Worm (Caenorhabditis elegans) whole organism, late embryonic: ENCODE results near the gene srgp-1.

Source experiments
- C08G9.2 ChIP-seq: sonication (generic microtip); optimal IDR thresholded peaks from 2 replicates; lab custom pipeline; 2016; ENCODE audit warnings: mild to moderate bottlenecking, missing genetic modification characterization, moderate library complexity, missing compliant biosample characterization
- C38D4.7 ChIP-seq: fragments of 200-800 bp; sonication (Bioruptor generic); optimal IDR thresholded peaks from 2 replicates; lab custom pipeline; 2018; ENCODE audit warnings: mild to moderate bottlenecking, missing genetic modification characterization, moderate library complexity, missing compliant biosample characterization
- F13H6.1 ChIP-seq: sonication (generic microtip); optimal IDR thresholded peaks from 2 replicates; lab custom pipeline; 2016; ENCODE audit warnings: missing genetic modification characterization, missing compliant biosample characterization
- K02D7.2 ChIP-seq: sonication (generic microtip); optimal IDR thresholded peaks from 2 replicates; lab custom pipeline; 2017; ENCODE audit warnings: mild to moderate bottlenecking, missing genetic modification characterization, missing compliant biosample characterization
- K09A11.1 ChIP-seq: sonication (generic microtip); optimal IDR thresholded peaks from 2 replicates; lab custom pipeline; 2017; ENCODE audit warnings: antibody characterized with exemption, mild to moderate bottlenecking, missing genetic modification characterization, missing compliant biosample characterization; ENCODE audit not compliant: insufficient read depth
- T23F11.4 ChIP-seq: fragments of 200-800 bp; sonication (Bioruptor generic); optimal IDR thresholded peaks from 2 replicates; lab custom pipeline; 2018; ENCODE audit warnings: mild to moderate bottlenecking, missing genetic modification characterization, missing compliant biosample characterization
- ahr-1 ChIP-seq: sonication (generic microtip); optimal IDR thresholded peaks from 2 replicates; lab custom pipeline; 2016; ENCODE audit warnings: missing genetic modification characterization, missing compliant biosample characterization
- ceh-19 ChIP-seq: fragments of 200-800 bp; sonication (Bioruptor generic); optimal IDR thresholded peaks from 2 replicates; lab custom pipeline; 2018; ENCODE audit warnings: mild to moderate bottlenecking, missing genetic modification characterization, missing compliant biosample characterization
- ceh-2 ChIP-seq: sonication (generic microtip); optimal IDR thresholded peaks from 2 replicates; lab custom pipeline; 2016; ENCODE audit warnings: missing genotype, missing genetic modification characterization, missing compliant biosample characterization
- ceh-30 ChIP-seq: fragments of 150-350 bp; optimal IDR thresholded peaks from 2 replicates; lab custom pipeline; 2014; ENCODE audit warnings: missing biosample characterization, missing genetic modification characterization
- ceh-31 ChIP-seq: sonication (generic microtip); optimal IDR thresholded peaks from 2 replicates; lab custom pipeline; 2016; ENCODE audit warnings: missing genetic modification characterization, missing compliant biosample characterization
- ceh-34 ChIP-seq: sonication (generic microtip); optimal IDR thresholded peaks from 2 replicates; lab custom pipeline; 2016; ENCODE audit warnings: mild to moderate bottlenecking, missing genetic modification characterization, missing compliant biosample characterization
- ceh-45 ChIP-seq: fragments of 200-800 bp; sonication (Bioruptor generic); IDR thresholded peaks from 2 replicates; pipeline ENCODE4 v1.3.6; 2022; ENCODE audit warnings: missing genetic modification reagents, missing genetic modification characterization, missing compliant biosample characterization
- ceh-48 ChIP-seq: sonication (generic microtip); optimal IDR thresholded peaks from 2 replicates; lab custom pipeline; 2016; ENCODE audit warnings: missing genetic modification characterization, inconsistent platforms, missing compliant biosample characterization
- ceh-6 ChIP-seq: fragments of 200-800 bp; sonication (Bioruptor generic); optimal IDR thresholded peaks from 2 replicates; lab custom pipeline; 2018; ENCODE audit warnings: mild to moderate bottlenecking, missing genetic modification characterization, missing compliant biosample characterization
- ceh-9 ChIP-seq: sonication (generic microtip); optimal IDR thresholded peaks from 2 replicates; lab custom pipeline; 2016; ENCODE audit warnings: mild to moderate bottlenecking, missing genetic modification characterization, inconsistent platforms, missing compliant biosample characterization
- dmd-4 ChIP-seq: sonication (generic microtip); optimal IDR thresholded peaks from 2 replicates; lab custom pipeline; 2016; ENCODE audit warnings: borderline replicate concordance, missing genetic modification characterization, missing compliant biosample characterization
- dve-1 ChIP-seq: sonication (generic microtip); optimal IDR thresholded peaks from 2 replicates; lab custom pipeline; 2017; ENCODE audit warnings: antibody characterized with exemption, mild to moderate bottlenecking, missing genetic modification characterization, missing compliant biosample characterization
- elt-2 ChIP-seq: sonication (generic microtip); optimal IDR thresholded peaks from 2 replicates; lab custom pipeline; 2016; ENCODE audit warnings: missing genetic modification reagents, missing genetic modification characterization, missing compliant biosample characterization
- ets-4 ChIP-seq: sonication (generic microtip); optimal IDR thresholded peaks from 2 replicates; lab custom pipeline; 2016; ENCODE audit warnings: missing genetic modification characterization, missing compliant biosample characterization
- eyg-1 ChIP-seq: sonication (generic microtip); optimal IDR thresholded peaks from 2 replicates; lab custom pipeline; 2016; ENCODE audit warnings: missing genotype, missing genetic modification characterization, missing compliant biosample characterization
- fax-1 ChIP-seq: sonication (generic microtip); optimal IDR thresholded peaks from 2 replicates; lab custom pipeline; 2016; ENCODE audit warnings: missing genotype, missing genetic modification characterization, missing compliant biosample characterization
- fkh-10 ChIP-seq: fragments of 150-350 bp; optimal IDR thresholded peaks from 2 replicates; lab custom pipeline; 2014; ENCODE audit warnings: missing biosample characterization, missing genetic modification reagents, missing genetic modification characterization
- fkh-6 ChIP-seq: sonication (generic microtip); optimal IDR thresholded peaks from 2 replicates; lab custom pipeline; 2016; ENCODE audit warnings: missing genetic modification characterization, missing compliant biosample characterization
- hlh-13 ChIP-seq: fragments of 200-800 bp; sonication (Bioruptor generic); optimal IDR thresholded peaks from 2 replicates; lab custom pipeline; 2018; ENCODE audit warnings: mild to moderate bottlenecking, missing genetic modification characterization, missing compliant biosample characterization
- hlh-30 ChIP-seq: sonication (generic microtip); optimal IDR thresholded peaks from 2 replicates; lab custom pipeline; 2017; ENCODE audit warnings: antibody characterized with exemption, missing genetic modification characterization, missing compliant biosample characterization; ENCODE audit not compliant: insufficient read depth
- hlh-6 ChIP-seq: sonication (generic microtip); optimal IDR thresholded peaks from 2 replicates; lab custom pipeline; 2016; ENCODE audit warnings: missing genotype, missing genetic modification characterization, missing compliant biosample characterization
- lim-6 ChIP-seq: sonication (generic microtip); optimal IDR thresholded peaks from 2 replicates; lab custom pipeline; 2016; ENCODE audit warnings: missing genetic modification characterization, missing compliant biosample characterization
- nhr-11 ChIP-seq: fragments of 150-350 bp; optimal IDR thresholded peaks from 2 replicates; lab custom pipeline; 2014; ENCODE audit warnings: missing biosample characterization, missing genetic modification characterization
- npax-4 ChIP-seq: sonication (generic microtip); optimal IDR thresholded peaks from 2 replicates; lab custom pipeline; 2016; ENCODE audit warnings: missing genetic modification characterization, missing compliant biosample characterization
- odd-2 ChIP-seq: sonication (generic microtip); optimal IDR thresholded peaks from 2 replicates; lab custom pipeline; 2017; ENCODE audit warnings: antibody characterized with exemption, mild to moderate bottlenecking, missing genetic modification characterization, missing compliant biosample characterization
- pag-3 ChIP-seq: sonication (generic microtip); optimal IDR thresholded peaks from 2 replicates; lab custom pipeline; 2016; ENCODE audit warnings: missing compliant biosample characterization, missing genetic modification characterization, borderline replicate concordance
- pat-9 ChIP-seq: fragments of 200-800 bp; sonication (Bioruptor generic); optimal IDR thresholded peaks from 2 replicates; lab custom pipeline; 2018; ENCODE audit warnings: mild to moderate bottlenecking, missing genetic modification characterization, moderate library complexity, missing compliant biosample characterization
- pha-4 ChIP-seq: fragments of 150-350 bp; optimal IDR thresholded peaks from 2 replicates; lab custom pipeline; 2018; ENCODE audit warnings: missing biosample characterization, missing genetic modification reagents, missing genetic modification characterization
- pqm-1 ChIP-seq: sonication (generic microtip); optimal IDR thresholded peaks from 2 replicates; lab custom pipeline; 2016; ENCODE audit warnings: missing genetic modification characterization, missing compliant biosample characterization
- rnt-1 ChIP-seq: sonication (generic microtip); optimal IDR thresholded peaks from 2 replicates; lab custom pipeline; 2016; ENCODE audit warnings: missing genetic modification characterization, missing compliant biosample characterization
- sox-2 ChIP-seq: fragments of 200-800 bp; sonication (Bioruptor generic); IDR thresholded peaks from 2 replicates; pipeline ENCODE4 v1.3.6; 2022; ENCODE audit warnings: missing genetic modification reagents, missing genetic modification characterization, missing compliant biosample characterization
- sox-4 ChIP-seq: sonication (generic microtip); optimal IDR thresholded peaks from 2 replicates; lab custom pipeline; 2017; ENCODE audit warnings: mild to moderate bottlenecking, missing genetic modification characterization, inconsistent platforms, missing compliant biosample characterization
- tbx-7 ChIP-seq: sonication (generic microtip); optimal IDR thresholded peaks from 2 replicates; lab custom pipeline; 2016; ENCODE audit warnings: missing genotype, missing genetic modification characterization, missing compliant biosample characterization
- ttx-3 ChIP-seq: sonication (generic microtip); optimal IDR thresholded peaks from 2 replicates; lab custom pipeline; 2016; ENCODE audit warnings: missing genetic modification reagents, missing genetic modification characterization, missing compliant biosample characterization
- unc-3 ChIP-seq, 2 experiments: fragments of 200-800 bp in 1 of 2; sonication (Bioruptor generic) in 1 of 2; sonication (generic microtip) in 1 of 2; conservative IDR thresholded peaks in 1 of 2; optimal IDR thresholded peaks in 1 of 2; 2 replicates each; pipeline versions ENCODE4 v1.3.6 to Lab custom; 2016 to 2022; ENCODE audit warnings: missing compliant biosample characterization in 2 of 2, missing genetic modification characterization in 2 of 2, missing genetic modification reagents in 1 of 2
- unc-42 ChIP-seq: sonication (generic microtip); optimal IDR thresholded peaks from 2 replicates; lab custom pipeline; 2016; ENCODE audit warnings: missing genotype, missing genetic modification characterization, missing compliant biosample characterization
- unc-55 ChIP-seq: sonication (generic microtip); optimal IDR thresholded peaks from 2 replicates; lab custom pipeline; 2017; ENCODE audit warnings: missing biosample characterization, missing genetic modification reagents, missing genetic modification characterization
- unc-86 ChIP-seq: sonication (generic microtip); optimal IDR thresholded peaks from 2 replicates; lab custom pipeline; 2016; ENCODE audit warnings: missing genetic modification characterization, missing compliant biosample characterization
- ztf-16 ChIP-seq: sonication (generic microtip); optimal IDR thresholded peaks from 2 replicates; lab custom pipeline; 2017; ENCODE audit warnings: missing genetic modification characterization, missing compliant biosample characterization

Gene srgp-1

DNA sequence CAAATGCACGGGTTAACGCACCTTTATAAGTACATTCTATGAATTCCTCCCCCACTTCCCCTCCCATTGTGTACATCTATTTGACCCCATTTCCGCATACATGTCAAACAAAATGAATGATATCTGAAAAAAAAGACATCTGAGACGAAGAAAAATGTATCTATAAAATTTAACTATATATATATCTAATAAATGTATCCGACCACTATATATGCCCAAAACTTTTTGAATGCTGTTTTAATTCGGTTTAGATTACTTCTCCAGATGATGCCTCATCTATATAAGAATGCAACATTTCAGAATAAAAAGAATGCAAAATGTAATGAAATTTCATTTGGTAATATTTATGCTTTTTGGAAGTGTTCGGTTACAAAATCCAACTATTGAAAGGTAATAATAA is 8.2 kb downstream of the srgp-1 start, which contains the start of gene rib-1:
TSS of gene rib-1 (plus strand) at position 301 of the 400 bp plus-strand sequence.
- TF ChIP-seq ets-4 (tag; lab: Kevin White, UChicago) (no peak), C08G9.2 (tag; lab: Kevin White, UChicago) (no peak), sox-2 (no peak), ceh-19 (no peak), ceh-31 (tag; lab: Kevin White, UChicago) (no peak), pqm-1 (no peak), rnt-1 (tag; lab: Kevin White, UChicago) (no peak)

DNA sequence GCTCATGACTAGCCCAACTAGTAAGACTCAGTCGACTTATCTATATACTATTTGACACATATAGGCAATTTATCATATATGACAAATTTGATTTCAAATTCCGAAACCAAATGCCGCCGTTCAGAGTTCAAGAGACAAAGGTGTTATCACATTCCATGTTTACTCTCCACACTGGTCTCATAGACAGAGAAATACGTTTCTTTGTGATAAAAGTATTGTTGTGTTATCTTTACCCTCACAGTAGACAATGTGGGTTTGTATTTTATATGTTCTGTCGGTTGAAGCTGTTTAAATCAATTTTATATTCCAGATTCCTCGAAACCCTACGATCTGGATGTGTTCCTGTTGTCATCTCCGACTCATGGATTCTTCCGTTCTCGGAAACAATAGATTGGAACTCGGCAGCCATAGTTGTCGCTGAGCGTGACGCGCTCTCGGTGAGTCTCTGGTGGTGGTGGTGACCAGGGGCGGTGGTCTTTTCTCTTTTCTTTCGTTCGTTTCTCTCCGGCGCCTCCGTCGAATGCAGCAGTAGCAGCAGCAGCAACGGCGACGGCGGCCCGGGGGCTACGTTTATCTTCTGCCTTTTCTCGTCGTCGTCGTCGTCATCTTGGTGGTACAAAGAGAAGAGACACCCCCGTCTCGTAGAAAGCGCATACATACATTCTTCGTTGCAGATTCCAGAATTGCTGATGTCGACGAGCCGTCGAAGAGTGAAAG is 12.3 kb downstream of the srgp-1 start:
- TF ChIP-seq hlh-6 (tag; lab: Kevin White, UChicago) (no peak), ceh-45 (GFP tag; lab: Robert Waterston, UW) (no peak), fkh-10 (GFP tag; lab: Kevin White, UChicago) (no peak), tbx-7 (tag; lab: Kevin White, UChicago) (no peak), fax-1 (tag; lab: Kevin White, UChicago) (no peak), ceh-6 (GFP tag; lab: Kevin White, UChicago) (no peak), ceh-31 (tag; lab: Kevin White, UChicago) (peak; percentile 25), hlh-30 (tag; lab: Kevin White, UChicago) (no peak), elt-2 (tag; lab: Kevin White, UChicago) (peak; percentile 75), rnt-1 (tag; lab: Kevin White, UChicago) (no peak)

DNA sequence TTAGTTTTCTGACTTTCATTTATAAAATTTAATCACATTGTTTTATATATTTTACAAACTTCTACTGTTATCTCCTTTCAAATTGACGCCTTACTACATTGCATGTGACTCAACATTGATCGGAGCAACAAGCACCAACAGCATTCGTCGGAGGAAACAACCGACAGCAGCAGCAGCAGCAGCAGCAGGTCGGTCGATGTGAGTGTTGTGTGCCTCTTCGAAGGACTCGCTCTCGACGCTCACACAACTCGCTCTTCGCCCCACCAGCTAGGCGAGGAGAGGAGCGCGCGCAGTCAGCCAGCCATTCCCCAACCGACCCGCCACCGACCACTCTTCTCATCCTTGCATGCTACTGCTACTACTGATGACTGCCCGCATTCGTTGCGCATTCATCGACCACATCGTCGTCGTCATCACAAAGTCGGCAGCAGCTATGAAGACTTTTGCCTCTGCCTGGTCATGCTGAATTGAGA is 13.6 kb downstream of the srgp-1 start, which contains the start of gene F12F6.1:
TSS of gene F12F6.1 (plus strand) at position 51 of the 473 bp plus-strand sequence.
- no peak for TF ChIP-seq pha-4
- no peak for TF ChIP-seq ets-4 (tag; lab: Kevin White, UChicago)
- TF ChIP-seq ceh-45 (GFP tag; lab: Robert Waterston, UW) = 0 out of 2 replicates have a peak, but pooled peaks have one; percentile 37
- TF ChIP-seq F13H6.1 (tag; lab: Kevin White, UChicago) = no peak
- peak; percentile 48 for TF ChIP-seq ceh-31 (tag; lab: Kevin White, UChicago)
- no peak for TF ChIP-seq ceh-19
- TF ChIP-seq T23F11.4 (GFP tag; lab: Kevin White, UChicago) = peak; percentile 31
- no peak for TF ChIP-seq ahr-1 (tag; lab: Kevin White, UChicago)
- TF ChIP-seq unc-3 (GFP tag; conservative IDR thresholded peaks at IDR 0.05; lab: Robert Waterston, UW) = no peak
- no peak for TF ChIP-seq unc-3 (tag; optimal IDR thresholded peaks at IDR 0.05; lab: Kevin White, UChicago)
- TF ChIP-seq K09A11.1 = no peak
- no peak for TF ChIP-seq fkh-10 (GFP tag; lab: Kevin White, UChicago)
- TF ChIP-seq dve-1 (tag; lab: Kevin White, UChicago) = no peak
- TF ChIP-seq unc-55 (GFP tag; lab: Kevin White, UChicago) = no peak
- TF ChIP-seq pag-3 (tag; lab: Kevin White, UChicago) = no peak
- no peak for TF ChIP-seq fkh-6
- no peak for TF ChIP-seq C08G9.2 (tag; lab: Kevin White, UChicago)
- no peak for TF ChIP-seq K02D7.2 (tag; lab: Kevin White, UChicago)
- no peak for TF ChIP-seq ceh-9
- no peak for TF ChIP-seq ttx-3 (tag; lab: Kevin White, UChicago)
- peak; percentile 20 for TF ChIP-seq elt-2 (tag; lab: Kevin White, UChicago)
- no peak for TF ChIP-seq nhr-11 (tag; lab: Kevin White, UChicago)
- TF ChIP-seq sox-4 (tag; lab: Kevin White, UChicago) = no peak
- TF ChIP-seq ceh-30 (tag; lab: Kevin White, UChicago) = no peak
- TF ChIP-seq pat-9 (tag; lab: Kevin White, UChicago) = no peak
- TF ChIP-seq dmd-4 (tag; lab: Kevin White, UChicago) = no peak
- no peak for TF ChIP-seq eyg-1 (tag; lab: Kevin White, UChicago)
- TF ChIP-seq npax-4 (tag; lab: Kevin White, UChicago) = no peak
- no peak for TF ChIP-seq ztf-16 (tag; lab: Kevin White, UChicago)
- TF ChIP-seq unc-42 (tag; lab: Kevin White, UChicago) = no peak
- TF ChIP-seq ceh-34 (tag; lab: Kevin White, UChicago) = no peak
- no peak for TF ChIP-seq lim-6 (tag; lab: Kevin White, UChicago)
- no peak for TF ChIP-seq odd-2 (tag; lab: Kevin White, UChicago)
- no peak for TF ChIP-seq unc-86 (tag; lab: Kevin White, UChicago)
- no peak for TF ChIP-seq ceh-48
- no peak for TF ChIP-seq ceh-2 (tag; lab: Kevin White, UChicago)
- TF ChIP-seq C38D4.7 (GFP tag; lab: Kevin White, UChicago) = no peak
- TF ChIP-seq hlh-13 = no peak
